Worm (Caenorhabditis elegans) whole organism, L1 larva: ENCODE data around the gene mlc-5.

ENCODE experiments used
- alr-1 ChIP-seq: fragments of 200-800 bp; sonication (Bioruptor generic); optimal IDR thresholded peaks from 2 replicates; lab custom pipeline; 2018; ENCODE audit warnings: borderline replicate concordance, mild to moderate bottlenecking, missing genetic modification characterization, missing compliant biosample characterization
- egl-27 ChIP-seq, 2 experiments: fragments of 150-350 bp in 1 of 2; sonication (generic microtip); optimal IDR thresholded peaks; 3 replicates each; lab custom pipeline; 2017 to 2018; ENCODE audit warnings: missing biosample characterization in 2 of 2, missing genetic modification characterization in 2 of 2, missing genetic modification reagents in 2 of 2
- elt-3 ChIP-seq, 6 experiments: fragments of 150-350 bp in 1 of 6; sonication (generic microtip); optimal IDR thresholded peaks; 2 replicates each; lab custom pipeline; 2017 to 2018; ENCODE audit warnings: missing biosample characterization in 6 of 6, missing genetic modification characterization in 6 of 6, inconsistent platforms in 1 of 6
- fkh-10 ChIP-seq: sonication (generic microtip); optimal IDR thresholded peaks from 2 replicates; lab custom pipeline; 2017; ENCODE audit warnings: missing biosample characterization, missing genetic modification reagents, missing genetic modification characterization
- fos-1 ChIP-seq: fragments of 150-350 bp; optimal IDR thresholded peaks from 2 replicates; lab custom pipeline; 2014; ENCODE audit warnings: missing biosample characterization, missing genetic modification characterization
- hlh-17 ChIP-seq: fragments of 200-800 bp; sonication (Bioruptor generic); optimal IDR thresholded peaks from 2 replicates; lab custom pipeline; 2018; ENCODE audit warnings: missing genetic modification characterization, mild to moderate bottlenecking, missing compliant biosample characterization, moderate library complexity, borderline replicate concordance
- lin-39 ChIP-seq: fragments of 150-350 bp; optimal IDR thresholded peaks from 2 replicates; lab custom pipeline; 2014; ENCODE audit warnings: missing biosample characterization, missing genetic modification reagents, missing genetic modification characterization
- lir-3 ChIP-seq: sonication (generic microtip); optimal IDR thresholded peaks from 2 replicates; lab custom pipeline; 2016; ENCODE audit warnings: mild to moderate bottlenecking, missing genetic modification characterization, moderate library complexity, missing compliant biosample characterization; ENCODE audit not compliant: poor library complexity
- nhr-12 ChIP-seq: sonication (generic microtip); optimal IDR thresholded peaks from 2 replicates; lab custom pipeline; 2017; ENCODE audit warnings: missing biosample characterization, missing genetic modification characterization
- nhr-90 ChIP-seq: sonication (generic microtip); optimal IDR thresholded peaks from 2 replicates; lab custom pipeline; 2016; ENCODE audit warnings: mild to moderate bottlenecking, missing genetic modification characterization, missing compliant biosample characterization; ENCODE audit not compliant: poor library complexity
- snpc-4 ChIP-seq: fragments of 150-350 bp; optimal IDR thresholded peaks from 2 replicates; lab custom pipeline; 2014; ENCODE audit warnings: missing biosample characterization, missing genetic modification characterization
- sox-4 ChIP-seq: sonication (generic microtip); optimal IDR thresholded peaks from 2 replicates; lab custom pipeline; 2016; ENCODE audit warnings: missing genetic modification characterization, missing compliant biosample characterization
- unc-62 ChIP-seq: fragments of 150-350 bp; optimal IDR thresholded peaks from 2 replicates; lab custom pipeline; 2014; ENCODE audit warnings: missing biosample characterization, missing genetic modification reagents, missing genetic modification characterization
- zip-4 ChIP-seq: fragments of 200-800 bp; sonication (Bioruptor generic); optimal IDR thresholded peaks from 2 replicates; lab custom pipeline; 2018; ENCODE audit warnings: mild to moderate bottlenecking, missing genetic modification characterization, moderate library complexity, missing compliant biosample characterization

DNA sequence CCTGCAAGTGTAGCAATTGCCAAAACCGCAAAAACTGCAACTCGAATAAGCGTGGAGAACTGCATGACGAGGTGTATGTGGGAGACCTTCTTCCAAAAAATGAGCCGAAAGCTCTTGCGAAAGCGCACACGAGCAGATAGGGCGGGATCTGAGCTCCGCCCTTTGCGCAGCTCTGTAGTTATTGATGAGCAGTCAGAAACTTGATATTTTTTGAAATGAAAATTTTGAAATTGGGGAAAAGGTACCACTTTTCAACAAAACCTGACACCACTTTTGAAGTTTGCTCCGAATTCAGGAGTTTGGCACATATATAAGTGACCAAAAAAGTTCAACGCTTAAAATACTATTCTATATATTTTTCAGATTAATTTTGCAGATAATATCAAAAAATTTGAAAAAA lies 44.6 kb downstream of the mlc-5 start, which contains the start of gene flp-15:
- TF ChIP-seq lin-39 (tag; lab: Kevin White, UChicago) (no peak), lir-3 (tag; lab: Kevin White, UChicago) (no peak), egl-27 (tag; optimal IDR thresholded peaks at IDR 0.05; lab: Kevin White, UChicago) (no peak), hlh-17 (no peak), elt-3 (tag; optimal IDR thresholded peaks at IDR 0.05; lab: Kevin White, UChicago) (no peak), zip-4 (GFP tag; lab: Kevin White, UChicago) (no peak), sox-4 (tag; lab: Kevin White, UChicago) (no peak), nhr-90 (tag; lab: Kevin White, UChicago) (no peak), nhr-12 (tag; lab: Kevin White, UChicago) (no peak), fkh-10 (GFP tag; lab: Kevin White, UChicago) (no peak), snpc-4 (tag; lab: Kevin White, UChicago) (no peak), fos-1 (tag; lab: Kevin White, UChicago) (no peak), unc-62 (GFP tag; lab: Kevin White, UChicago) (no peak), alr-1 (tag; lab: Kevin White, UChicago) (no peak)
